Fruit fly (Drosophila melanogaster): ENCODE data around the gene Dop1R1.

Dop1R1 gene

dm6 chr3R:14125479-14126121 lies 89.0 kb downstream of the Dop1R1 start, which contains the start of the genes 140up and Polr2B (continued):
- peak; percentile 1 for TF ChIP-seq disco-r (GFP tag; optimal IDR thresholded peaks at IDR 0.05)
- no peak for TF ChIP-seq unc-4 (GFP tag; IDR thresholded peaks at IDR 0.05; ENCODE audit: partially characterized antibody)
- TF ChIP-seq Lpt (GFP tag; optimal IDR thresholded peaks at IDR 0.05) = no peak
- 0 out of 2 replicates have a peak, but pooled peaks have one; percentile 35 for TF ChIP-seq Lim3 (GFP tag; IDR thresholded peaks at IDR 0.05)
- peak; percentile 58 for TF ChIP-seq corto (GFP tag; optimal IDR thresholded peaks at IDR 0.05)
- peak; percentile 94 for TF ChIP-seq tin (GFP tag; optimal IDR thresholded peaks at IDR 0.05)
- peak; percentile 90 for TF ChIP-seq Fer1 (GFP tag; optimal IDR thresholded peaks at IDR 0.05)
- peak; percentile 73 for TF ChIP-seq CG2875 (GFP tag; optimal IDR thresholded peaks at IDR 0.05)
- peak; percentile 94 for TF ChIP-seq Ets65A (GFP tag)
- TF ChIP-seq mld (GFP tag; IDR thresholded peaks at IDR 0.05; ENCODE audit: partially characterized antibody) = no peak
- TF ChIP-seq ash1 (GFP tag; optimal IDR thresholded peaks at IDR 0.05) = no peak
- peak; percentile 89 for TF ChIP-seq CG8388 (GFP tag; optimal IDR thresholded peaks at IDR 0.05)
- peak; percentile 92 for TF ChIP-seq dmrt11E (tag; optimal IDR thresholded peaks at IDR 0.05)
- peak; percentile 91 for TF ChIP-seq MESR4 (GFP tag; optimal IDR thresholded peaks at IDR 0.05)
- TF ChIP-seq Dref (GFP tag; IDR thresholded peaks at IDR 0.05) = peak; percentile 31; the same call in 1 of the 2 replicates
- TF ChIP-seq CG14014 (GFP tag; IDR thresholded peaks at IDR 0.05) = peak; percentile 88
- TF ChIP-seq prd (optimal IDR thresholded peaks at IDR 0.05) = no peak
- TF ChIP-seq prd (GFP tag; IDR thresholded peaks at IDR 0.05) = peak; percentile 93
- TF ChIP-seq CG32772 (GFP tag; IDR thresholded peaks at IDR 0.05) = peak; percentile 93
- TF ChIP-seq ato (GFP tag; IDR thresholded peaks at IDR 0.05; ENCODE audit: partially characterized antibody) = no peak
- peak; percentile 90 for TF ChIP-seq nerfin-1 (tag; optimal IDR thresholded peaks at IDR 0.05)
- TF ChIP-seq Doc2 (GFP tag; IDR thresholded peaks at IDR 0.05) = peak; percentile 71; the same call in 1 of the 2 replicates
- TF ChIP-seq toy (GFP tag; IDR thresholded peaks at IDR 0.05) = peak; percentile 85
- peak; percentile 18 for TF ChIP-seq dm (GFP tag; optimal IDR thresholded peaks at IDR 0.05)
- peak; percentile 69 for TF ChIP-seq Side (GFP tag; optimal IDR thresholded peaks at IDR 0.05)
- TF ChIP-seq D (optimal IDR thresholded peaks at IDR 0.05) = no peak
- peak; percentile 84 for TF ChIP-seq D (GFP tag; optimal IDR thresholded peaks at IDR 0.05)
- TF ChIP-seq Atf3 (GFP tag; optimal IDR thresholded peaks at IDR 0.05) = peak; percentile 68
- peak; percentile 62 for TF ChIP-seq ab (GFP tag; optimal IDR thresholded peaks at IDR 0.05)
- peak; percentile 57; the same call in 1 of the 2 replicates for TF ChIP-seq ro (GFP tag; IDR thresholded peaks at IDR 0.05)
- TF ChIP-seq tap (tag; optimal IDR thresholded peaks at IDR 0.05) = peak; percentile 88
- TF ChIP-seq CG14050 (GFP tag; IDR thresholded peaks at IDR 0.05) = peak; percentile 90
- no peak for TF ChIP-seq cg (GFP tag; optimal IDR thresholded peaks at IDR 0.05)
- no peak for TF ChIP-seq gcm2 (GFP tag; optimal IDR thresholded peaks at IDR 0.05)
- TF ChIP-seq TFAM (GFP tag; optimal IDR thresholded peaks at IDR 0.05) = peak; percentile 19
- TF ChIP-seq grn (GFP tag; optimal IDR thresholded peaks at IDR 0.05) = no peak
- peak; percentile 81 for TF ChIP-seq CG31388 (GFP tag; optimal IDR thresholded peaks at IDR 0.05)
- TF ChIP-seq MTF-1 (GFP tag; optimal IDR thresholded peaks at IDR 0.05; ENCODE audit: borderline replicate concordance) = peak; percentile 67
- TF ChIP-seq kay (GFP tag; optimal IDR thresholded peaks at IDR 0.05) = peak; percentile 87
- peak; percentile 82 for TF ChIP-seq CG15514 (GFP tag; optimal IDR thresholded peaks at IDR 0.05)
- peak; percentile 20 for TF ChIP-seq CTCF (GFP tag; optimal IDR thresholded peaks at IDR 0.05)
- peak; percentile 93 for TF ChIP-seq NfI (GFP tag; optimal IDR thresholded peaks at IDR 0.05)
- peak; percentile 55 for TF ChIP-seq CG9876 (GFP tag; optimal IDR thresholded peaks at IDR 0.05)
- peak; percentile 47 for TF ChIP-seq kni (GFP tag; optimal IDR thresholded peaks at IDR 0.05)
- TF ChIP-seq jigr1 (GFP tag; IDR thresholded peaks at IDR 0.05) = peak; percentile 80; the same call in 2 of the 3 replicates
- no peak for TF ChIP-seq aop (GFP tag; IDR thresholded peaks at IDR 0.05)
- TF ChIP-seq Poxn (GFP tag; IDR thresholded peaks at IDR 0.05) = peak; percentile 80
- TF ChIP-seq Hr3 (GFP tag; optimal IDR thresholded peaks at IDR 0.05) = peak; percentile 97
- peak; percentile 79 for TF ChIP-seq ham (GFP tag; IDR thresholded peaks at IDR 0.05)
- TF ChIP-seq rib (GFP tag; IDR thresholded peaks at IDR 0.05) = peak; percentile 92
- peak; percentile 95 for TF ChIP-seq CG6689 (GFP tag; IDR thresholded peaks at IDR 0.05)
